Worm (Caenorhabditis elegans) whole organism, L4/young adult: ENCODE measurements around the gene H06H21.11.

ENCODE experiments used
- W03F9.2 ChIP-seq: fragments of 150-350 bp; optimal IDR thresholded peaks from 2 replicates; lab custom pipeline; 2014; ENCODE audit warnings: missing biosample characterization, missing genetic modification characterization
- dao-5 ChIP-seq: sonication (generic microtip); optimal IDR thresholded peaks from 2 replicates; lab custom pipeline; 2016; ENCODE audit warnings: missing genotype, missing genetic modification characterization, moderate library complexity, missing compliant biosample characterization
- him-1 ChIP-seq: sonication (generic microtip); optimal IDR thresholded peaks from 2 replicates; lab custom pipeline; 2016; ENCODE audit warnings: missing genotype, missing genetic modification reagents, missing genetic modification characterization, missing compliant biosample characterization

ce11 chrIV:4829641-4830040 is 22.5 kb upstream of the H06H21.11 start:
- TF ChIP-seq him-1 (no peak), W03F9.2 (tag; lab: Kevin White, UChicago) (no peak), dao-5 (tag; lab: Kevin White, UChicago) (no peak)
